Worm (Caenorhabditis elegans) whole organism, dauer: Measurements from ENCODE around the gene msp-65.
"Not testable (repeated sequence)": the region's sequence is repeated elsewhere in the genome, so short reads cannot be mapped to it uniquely, and the experiment has no call there.

Source experiments
- unc-62 ChIP-seq: sonication (generic microtip); optimal IDR thresholded peaks from 2 replicates; lab custom pipeline; 2017; ENCODE audit warnings: missing biosample characterization, missing genetic modification reagents, missing genetic modification characterization

Gene msp-65

DNA sequence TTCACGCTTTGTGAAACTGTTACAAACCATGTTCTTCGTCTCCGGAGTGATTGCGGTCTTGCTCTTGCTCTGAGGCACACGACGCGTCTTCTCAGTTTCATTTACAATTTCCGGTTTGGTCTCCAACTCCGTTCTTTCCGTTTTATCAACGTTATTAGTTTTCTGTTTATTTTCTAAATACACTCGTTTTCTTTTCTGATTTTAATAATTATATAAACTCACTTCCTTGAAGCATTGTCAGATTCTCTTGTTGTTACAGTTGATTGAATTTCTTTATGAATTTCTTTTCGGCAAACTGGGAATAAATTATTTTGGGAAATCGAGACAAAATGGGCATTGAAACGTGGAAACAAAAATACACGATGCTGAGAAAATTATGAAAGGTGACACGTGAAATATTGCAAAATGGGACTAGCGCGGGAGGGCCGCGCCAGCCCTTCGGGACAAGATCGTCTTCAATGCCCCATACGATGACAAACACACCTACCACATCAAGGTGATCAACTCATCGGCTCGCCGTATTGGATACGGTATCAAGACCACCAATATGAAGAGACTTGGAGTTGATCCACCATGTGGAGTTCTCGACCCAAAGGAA lies 8.2 kb upstream of the msp-65 start, which contains the start of the genes ZK354.9 and msp-58:
Gene ZK354.9, minus strand, starts transcription at position 101 of the 598 bp plus-strand sequence.
Gene msp-58, plus strand, starts transcription at position 548 of the 598 bp plus-strand sequence.
- TF ChIP-seq unc-62 (GFP tag; lab: Kevin White, UChicago): not testable (repeated sequence)

ce11 chrIV:5309742-5310141 lies 6.6 kb upstream of the msp-65 start, which contains the start of gene ZK354.3:
ZK354.3 (plus strand) TSS chrIV:5310042.
- no peak for TF ChIP-seq unc-62 (GFP tag; lab: Kevin White, UChicago)

DNA sequence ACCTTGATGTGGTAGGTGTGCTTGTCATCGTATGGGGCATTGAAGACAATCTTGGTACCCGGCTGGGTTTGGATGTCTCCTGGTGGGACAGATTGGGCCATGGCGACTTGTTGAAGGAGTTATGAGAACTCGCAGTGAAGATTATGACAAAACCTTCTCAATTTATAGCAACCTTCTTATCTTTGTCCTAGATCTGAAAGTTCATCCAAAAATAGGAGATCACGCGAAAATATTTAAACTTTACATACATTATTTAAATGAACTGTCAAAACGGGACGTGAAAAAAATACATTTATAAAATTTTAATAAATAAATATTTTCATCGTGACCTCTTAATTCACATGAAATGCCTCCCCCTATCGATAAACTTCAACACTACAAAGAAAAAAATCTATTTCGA lies 3.3 kb upstream of the msp-65 start, which contains the start of the genes msp-59 and ZK354.2:
Gene msp-59, minus strand, starts transcription at position 101 of the 400 bp plus-strand sequence.
Gene ZK354.2, plus strand, starts transcription at position 395 of the 400 bp plus-strand sequence.
- TF ChIP-seq unc-62 (GFP tag; lab: Kevin White, UChicago): not testable (repeated sequence)

ce11 chrIV:5317106-5317505 lies 783 bp downstream of the msp-65 start:
- no peak for TF ChIP-seq unc-62 (GFP tag; lab: Kevin White, UChicago)

DNA sequence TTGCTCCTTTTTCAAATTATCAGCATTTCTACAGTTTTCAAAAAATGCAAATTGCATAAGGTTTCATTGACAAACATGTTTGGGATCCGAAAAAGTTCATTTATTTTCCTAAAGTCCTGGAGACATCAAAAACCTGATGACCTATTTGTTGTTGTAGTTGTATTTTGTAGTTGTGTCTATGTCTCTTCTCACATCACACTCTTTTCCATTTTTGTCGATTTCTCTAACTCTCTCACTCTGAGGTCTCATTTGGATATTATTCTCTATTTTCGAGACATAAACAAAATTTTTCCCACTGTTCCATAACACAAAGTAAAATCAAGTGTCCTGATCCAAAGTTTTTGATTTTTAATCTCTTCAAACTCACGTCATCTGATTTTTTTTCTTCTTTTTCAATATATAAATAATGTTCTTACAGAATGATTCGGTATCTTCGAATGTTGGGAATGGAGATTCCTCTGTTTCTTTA lies 2.5 kb downstream of the msp-65 start, which contains the start of gene slc-46A:
Gene slc-46A, plus strand, starts transcription at position 419 of the 469 bp plus-strand sequence.
- TF ChIP-seq unc-62 (GFP tag; lab: Kevin White, UChicago): no peak

ce11 chrIV:5326144-5326543 lies 9.8 kb downstream of the msp-65 start, which contains the start of gene Y4C6B.4:
Y4C6B.4 (plus strand) TSS chrIV:5326444.
- TF ChIP-seq unc-62 (GFP tag; lab: Kevin White, UChicago): no peak

- no peak for TF ChIP-seq unc-62 (GFP tag; lab: Kevin White, UChicago)
These were observed 15.9 kb downstream of the msp-65 start, which contains the start of gene Y4C6B.3 for ce11 chrIV:5332178-5332577. Y4C6B.3 (plus strand) TSS chrIV:5332478.

DNA sequence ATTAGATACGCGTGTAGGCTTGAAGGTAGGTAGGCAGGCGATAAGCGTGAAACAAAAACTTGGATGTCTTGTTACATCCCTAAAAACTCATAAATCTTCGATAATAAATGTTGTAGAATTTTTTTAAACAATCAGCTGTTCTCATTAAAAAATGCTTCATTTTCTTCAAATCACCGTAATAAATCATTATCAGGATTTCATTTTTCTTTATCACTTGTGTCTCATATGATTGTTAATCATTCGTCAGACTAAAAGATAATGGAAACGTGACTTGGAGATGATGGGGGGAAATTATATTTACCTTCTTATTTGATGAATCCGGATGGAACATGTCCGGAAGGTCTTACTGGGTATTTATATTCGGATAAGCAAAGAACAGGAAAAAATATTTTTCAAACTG lies 17.2 kb downstream of the msp-65 start:
- no peak for TF ChIP-seq unc-62 (GFP tag; lab: Kevin White, UChicago)

DNA sequence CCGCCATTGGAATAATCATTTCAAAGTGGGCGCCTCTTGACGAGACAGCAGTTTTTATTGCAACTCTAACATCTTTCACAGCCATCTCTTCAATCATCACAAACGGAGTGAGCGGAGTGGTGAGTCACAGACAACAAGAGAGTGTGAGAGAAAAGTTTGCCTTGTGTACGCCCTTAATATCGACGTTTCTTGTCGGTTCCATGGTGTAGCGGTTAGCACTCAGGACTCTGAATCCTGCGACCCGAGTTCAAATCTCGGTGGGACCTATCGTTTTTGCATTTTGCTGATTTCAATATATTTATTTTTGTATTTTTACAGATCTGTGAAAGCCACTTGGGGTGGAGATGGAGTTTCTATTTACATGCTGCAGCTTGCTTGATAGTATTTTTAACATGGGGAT lies 18.2 kb downstream of the msp-65 start:
- TF ChIP-seq unc-62 (GFP tag; lab: Kevin White, UChicago): no peak

ce11 chrIV:5337649-5338048 lies 21.3 kb downstream of the msp-65 start:
- no peak for TF ChIP-seq unc-62 (GFP tag; lab: Kevin White, UChicago)

DNA sequence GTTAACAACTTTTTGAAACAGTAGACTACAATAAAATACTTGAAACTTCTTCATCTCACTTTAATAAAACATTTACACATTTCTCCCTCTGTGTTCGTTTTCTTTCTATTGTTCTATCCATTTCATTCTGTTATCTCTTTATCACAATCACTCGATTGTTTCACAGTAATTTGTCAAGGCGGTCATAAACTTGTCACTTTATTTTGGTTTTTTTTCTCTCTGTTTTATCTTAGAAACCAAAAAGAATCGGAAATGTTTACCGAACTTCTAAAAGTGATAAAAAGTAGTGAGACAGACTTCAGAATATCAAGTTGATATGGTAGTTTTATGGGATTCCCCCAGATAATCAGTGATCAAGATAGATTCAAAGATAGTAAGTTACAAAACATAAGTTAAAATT lies 22.9 kb downstream of the msp-65 start, which contains the start of gene Y4C6B.2:
Gene Y4C6B.2, plus strand, starts transcription at position 320 of the 400 bp plus-strand sequence.
- TF ChIP-seq unc-62 (GFP tag; lab: Kevin White, UChicago): no peak

- TF ChIP-seq unc-62 (GFP tag; lab: Kevin White, UChicago): no peak
These were observed 27.8 kb downstream of the msp-65 start for ce11 chrIV:5344168-5344567.

DNA sequence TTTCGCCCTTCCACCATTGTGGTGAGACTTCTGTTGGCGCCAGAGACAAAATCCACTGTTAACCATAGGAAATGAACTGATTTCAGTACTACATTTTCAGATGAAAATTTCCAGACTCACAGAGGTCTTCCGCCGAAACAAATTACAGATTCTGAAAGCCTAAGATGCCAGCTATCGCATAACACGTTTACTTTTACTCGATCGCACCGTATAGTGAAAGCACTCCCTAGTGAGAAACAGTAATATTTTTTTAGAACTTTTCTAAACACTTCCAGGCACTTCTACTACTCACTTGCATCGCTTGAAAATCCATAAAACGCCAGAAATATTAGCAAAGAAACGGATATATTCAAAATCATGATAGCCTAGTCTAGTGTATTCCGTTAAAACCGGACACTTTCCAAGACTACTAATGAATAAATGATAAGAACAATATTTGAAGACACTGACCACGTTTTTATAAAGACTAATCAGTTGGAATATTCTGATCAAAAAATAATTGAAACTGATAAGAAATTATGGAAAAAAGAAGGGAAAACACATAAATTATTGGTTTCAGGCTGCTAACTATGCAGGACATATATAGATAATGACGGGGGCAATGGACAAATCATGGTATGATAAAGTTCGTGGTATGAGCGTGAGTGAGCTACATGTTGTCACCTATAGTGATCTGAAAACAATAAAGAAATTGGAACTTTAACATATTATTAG lies 34.3 kb downstream of the msp-65 start, which contains the start of gene gba-4:
Gene gba-4, minus strand, starts transcription at position 418 of the 714 bp plus-strand sequence.
- not testable (repeated sequence) for TF ChIP-seq unc-62 (GFP tag; lab: Kevin White, UChicago)

DNA sequence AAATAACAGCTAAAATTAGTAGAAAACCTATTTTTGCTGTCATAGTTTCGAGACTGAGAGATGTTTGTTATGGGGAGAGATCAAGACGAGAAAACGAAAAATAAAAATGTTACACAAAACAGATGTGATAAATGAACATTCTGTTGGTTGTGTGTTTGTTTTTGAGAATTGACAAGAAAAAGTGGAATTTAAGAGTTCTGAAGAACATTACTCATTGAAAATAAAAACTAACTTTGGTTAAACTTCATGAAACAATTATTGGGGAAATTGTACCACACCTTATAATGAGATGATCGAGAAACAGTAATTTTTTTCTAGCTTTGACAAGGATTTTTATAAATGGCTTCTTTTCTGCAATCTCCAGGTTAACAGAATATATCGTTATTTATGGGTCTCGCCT lies 37.0 kb downstream of the msp-65 start, which contains the start of gene Y4C6B.7:
Gene Y4C6B.7, minus strand, starts transcription at position 101 of the 400 bp plus-strand sequence.
- TF ChIP-seq unc-62 (GFP tag; lab: Kevin White, UChicago): no peak

DNA sequence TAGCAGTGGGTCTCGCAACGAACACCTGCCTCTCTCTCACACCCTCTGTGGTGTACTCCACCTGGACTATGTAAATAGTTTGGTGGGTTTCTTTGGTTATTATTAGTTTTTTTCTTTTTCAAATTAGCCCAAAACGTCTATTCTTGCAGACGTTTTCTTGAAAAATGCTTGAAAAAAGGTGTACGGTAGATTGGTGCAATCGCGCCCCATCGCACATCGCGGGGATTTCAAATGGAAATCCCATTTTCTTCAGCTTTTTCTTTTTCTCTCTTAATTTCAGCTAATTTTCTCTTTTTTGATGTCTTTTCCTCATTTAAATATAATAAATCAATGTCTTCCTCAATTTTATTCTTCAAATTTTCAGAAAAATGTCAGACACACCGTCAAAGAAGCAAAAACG lies 37.8 kb downstream of the msp-65 start, which contains the start of gene Y4C6B.1:
Gene Y4C6B.1, plus strand, starts transcription at position 365 of the 400 bp plus-strand sequence.
- no peak for TF ChIP-seq unc-62 (GFP tag; lab: Kevin White, UChicago)

- TF ChIP-seq unc-62 (GFP tag; lab: Kevin White, UChicago): no peak
These were observed 38.2 kb downstream of the msp-65 start for ce11 chrIV:5354564-5354963.
